Worm (Caenorhabditis elegans) whole organism, late embryonic: Measurements from ENCODE around the gene act-5.

Experiments
- F13H6.1 ChIP-seq: sonication (generic microtip); optimal IDR thresholded peaks from 2 replicates; lab custom pipeline; 2016; ENCODE audit warnings: missing genetic modification characterization, missing compliant biosample characterization
- K02D7.2 ChIP-seq: sonication (generic microtip); optimal IDR thresholded peaks from 2 replicates; lab custom pipeline; 2017; ENCODE audit warnings: mild to moderate bottlenecking, missing genetic modification characterization, missing compliant biosample characterization
- ahr-1 ChIP-seq: sonication (generic microtip); optimal IDR thresholded peaks from 2 replicates; lab custom pipeline; 2016; ENCODE audit warnings: missing genetic modification characterization, missing compliant biosample characterization
- ama-1 ChIP-seq: fragments of 150-350 bp; optimal IDR thresholded peaks from 2 replicates; lab custom pipeline; 2014
- ceh-24 ChIP-seq: sonication (generic microtip); optimal IDR thresholded peaks from 2 replicates; lab custom pipeline; 2016; ENCODE audit warnings: mild to moderate bottlenecking, missing genetic modification characterization, missing compliant biosample characterization
- ceh-30 ChIP-seq: fragments of 150-350 bp; optimal IDR thresholded peaks from 2 replicates; lab custom pipeline; 2014; ENCODE audit warnings: missing biosample characterization, missing genetic modification characterization
- ceh-34 ChIP-seq: sonication (generic microtip); optimal IDR thresholded peaks from 2 replicates; lab custom pipeline; 2016; ENCODE audit warnings: mild to moderate bottlenecking, missing genetic modification characterization, missing compliant biosample characterization
- ceh-48 ChIP-seq: sonication (generic microtip); optimal IDR thresholded peaks from 2 replicates; lab custom pipeline; 2016; ENCODE audit warnings: missing genetic modification characterization, inconsistent platforms, missing compliant biosample characterization
- ceh-6 ChIP-seq: fragments of 200-800 bp; sonication (Bioruptor generic); optimal IDR thresholded peaks from 2 replicates; lab custom pipeline; 2018; ENCODE audit warnings: mild to moderate bottlenecking, missing genetic modification characterization, missing compliant biosample characterization
- dmd-4 ChIP-seq: sonication (generic microtip); optimal IDR thresholded peaks from 2 replicates; lab custom pipeline; 2016; ENCODE audit warnings: borderline replicate concordance, missing genetic modification characterization, missing compliant biosample characterization
- dve-1 ChIP-seq: sonication (generic microtip); optimal IDR thresholded peaks from 2 replicates; lab custom pipeline; 2017; ENCODE audit warnings: antibody characterized with exemption, mild to moderate bottlenecking, missing genetic modification characterization, missing compliant biosample characterization
- elt-2 ChIP-seq: sonication (generic microtip); optimal IDR thresholded peaks from 2 replicates; lab custom pipeline; 2016; ENCODE audit warnings: missing genetic modification reagents, missing genetic modification characterization, missing compliant biosample characterization
- elt-4 ChIP-seq: sonication (generic microtip); optimal IDR thresholded peaks from 2 replicates; lab custom pipeline; 2016; ENCODE audit warnings: missing genetic modification characterization, missing compliant biosample characterization
- ets-4 ChIP-seq: sonication (generic microtip); optimal IDR thresholded peaks from 2 replicates; lab custom pipeline; 2016; ENCODE audit warnings: missing genetic modification characterization, missing compliant biosample characterization
- eyg-1 ChIP-seq: sonication (generic microtip); optimal IDR thresholded peaks from 2 replicates; lab custom pipeline; 2016; ENCODE audit warnings: missing genotype, missing genetic modification characterization, missing compliant biosample characterization
- fax-1 ChIP-seq: sonication (generic microtip); optimal IDR thresholded peaks from 2 replicates; lab custom pipeline; 2016; ENCODE audit warnings: missing genotype, missing genetic modification characterization, missing compliant biosample characterization
- fkh-10 ChIP-seq: fragments of 150-350 bp; optimal IDR thresholded peaks from 2 replicates; lab custom pipeline; 2014; ENCODE audit warnings: missing biosample characterization, missing genetic modification reagents, missing genetic modification characterization
- gmeb-2 ChIP-seq: sonication (generic microtip); optimal IDR thresholded peaks from 2 replicates; lab custom pipeline; 2016; ENCODE audit warnings: missing genetic modification characterization, inconsistent platforms, missing compliant biosample characterization
- hlh-13 ChIP-seq: fragments of 200-800 bp; sonication (Bioruptor generic); optimal IDR thresholded peaks from 2 replicates; lab custom pipeline; 2018; ENCODE audit warnings: mild to moderate bottlenecking, missing genetic modification characterization, missing compliant biosample characterization
- lin-11 ChIP-seq: fragments of 200-800 bp; sonication (Bioruptor generic); optimal IDR thresholded peaks from 2 replicates; lab custom pipeline; 2018; ENCODE audit warnings: mild to moderate bottlenecking, missing genetic modification characterization, missing compliant biosample characterization
- madf-2 ChIP-seq: sonication (generic microtip); optimal IDR thresholded peaks from 2 replicates; lab custom pipeline; 2017; ENCODE audit warnings: missing genetic modification characterization, missing compliant biosample characterization
- nhr-11 ChIP-seq: fragments of 150-350 bp; optimal IDR thresholded peaks from 2 replicates; lab custom pipeline; 2014; ENCODE audit warnings: missing biosample characterization, missing genetic modification characterization
- nhr-232 ChIP-seq: sonication (generic microtip); optimal IDR thresholded peaks from 2 replicates; lab custom pipeline; 2016; ENCODE audit warnings: missing genetic modification characterization, missing compliant biosample characterization
- pat-9 ChIP-seq: fragments of 200-800 bp; sonication (Bioruptor generic); optimal IDR thresholded peaks from 2 replicates; lab custom pipeline; 2018; ENCODE audit warnings: mild to moderate bottlenecking, missing genetic modification characterization, moderate library complexity, missing compliant biosample characterization
- pax-1 ChIP-seq: fragments of 150-350 bp; optimal IDR thresholded peaks from 2 replicates; lab custom pipeline; 2014; ENCODE audit warnings: missing biosample characterization, missing genetic modification characterization
- pha-2 ChIP-seq: sonication (generic microtip); optimal IDR thresholded peaks from 2 replicates; lab custom pipeline; 2017; ENCODE audit warnings: mild to moderate bottlenecking, missing genetic modification characterization, missing compliant biosample characterization
- pros-1 ChIP-seq: fragments of 150-350 bp; optimal IDR thresholded peaks from 2 replicates; lab custom pipeline; 2014; ENCODE audit warnings: missing biosample characterization, missing genetic modification reagents, missing genetic modification characterization
- rnt-1 ChIP-seq: sonication (generic microtip); optimal IDR thresholded peaks from 2 replicates; lab custom pipeline; 2016; ENCODE audit warnings: missing genetic modification characterization, missing compliant biosample characterization
- sox-2 ChIP-seq: fragments of 200-800 bp; sonication (Bioruptor generic); IDR thresholded peaks from 2 replicates; pipeline ENCODE4 v1.3.6; 2022; ENCODE audit warnings: missing genetic modification reagents, missing genetic modification characterization, missing compliant biosample characterization
- sox-4 ChIP-seq: sonication (generic microtip); optimal IDR thresholded peaks from 2 replicates; lab custom pipeline; 2017; ENCODE audit warnings: mild to moderate bottlenecking, missing genetic modification characterization, inconsistent platforms, missing compliant biosample characterization
- tbx-2 ChIP-seq: sonication (generic microtip); optimal IDR thresholded peaks from 2 replicates; lab custom pipeline; 2016; ENCODE audit warnings: missing genetic modification characterization, missing compliant biosample characterization
- unc-55 ChIP-seq: sonication (generic microtip); optimal IDR thresholded peaks from 2 replicates; lab custom pipeline; 2017; ENCODE audit warnings: missing biosample characterization, missing genetic modification reagents, missing genetic modification characterization
- unc-86 ChIP-seq: sonication (generic microtip); optimal IDR thresholded peaks from 2 replicates; lab custom pipeline; 2016; ENCODE audit warnings: missing genetic modification characterization, missing compliant biosample characterization
- zip-5 ChIP-seq: sonication (generic microtip); optimal IDR thresholded peaks from 2 replicates; lab custom pipeline; 2016; ENCODE audit warnings: missing genetic modification characterization, missing compliant biosample characterization

The act-5 gene

DNA sequence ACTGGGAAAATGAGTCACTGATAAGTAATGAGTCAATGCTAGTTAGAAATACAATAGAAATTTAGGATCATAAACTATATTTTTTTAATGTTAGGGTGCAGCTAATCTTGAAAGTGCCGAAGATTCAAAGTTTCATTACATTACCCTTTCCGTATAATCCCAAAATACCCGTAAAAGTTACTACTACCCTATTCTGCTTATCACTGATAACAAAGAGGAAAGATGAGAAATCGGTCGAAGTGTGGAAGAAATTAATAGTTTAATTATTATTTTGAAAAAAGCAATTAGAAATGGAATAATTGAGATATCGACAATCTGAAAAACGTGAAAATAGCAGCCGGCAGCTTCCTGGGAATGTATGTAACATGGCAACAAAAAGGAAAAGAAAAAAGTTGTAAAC, 999 bp upstream of the act-5 start:
- TF ChIP-seq elt-4 (tag; lab: Kevin White, UChicago) (no peak), ceh-6 (GFP tag; lab: Kevin White, UChicago) (no peak), F13H6.1 (no peak), fkh-10 (GFP tag; lab: Kevin White, UChicago) (no peak), fax-1 (tag; lab: Kevin White, UChicago) (no peak), sox-2 (GFP tag; lab: Robert Waterston, UW) (no peak), dmd-4 (tag; lab: Kevin White, UChicago) (no peak), tbx-2 (no peak), ceh-34 (tag; lab: Kevin White, UChicago) (no peak), sox-4 (tag; lab: Kevin White, UChicago) (no peak), elt-2 (tag; lab: Kevin White, UChicago) (no peak), madf-2 (no peak), nhr-232 (no peak), pat-9 (tag; lab: Kevin White, UChicago) (no peak)

- TF ChIP-seq elt-4 (tag; lab: Kevin White, UChicago): peak; percentile 48
- TF ChIP-seq unc-55 (GFP tag; lab: Kevin White, UChicago): no peak
- TF ChIP-seq hlh-13: no peak
These were observed 1.0 kb downstream of the act-5 start for ce11 chrIII:13604834-13605233.

DNA sequence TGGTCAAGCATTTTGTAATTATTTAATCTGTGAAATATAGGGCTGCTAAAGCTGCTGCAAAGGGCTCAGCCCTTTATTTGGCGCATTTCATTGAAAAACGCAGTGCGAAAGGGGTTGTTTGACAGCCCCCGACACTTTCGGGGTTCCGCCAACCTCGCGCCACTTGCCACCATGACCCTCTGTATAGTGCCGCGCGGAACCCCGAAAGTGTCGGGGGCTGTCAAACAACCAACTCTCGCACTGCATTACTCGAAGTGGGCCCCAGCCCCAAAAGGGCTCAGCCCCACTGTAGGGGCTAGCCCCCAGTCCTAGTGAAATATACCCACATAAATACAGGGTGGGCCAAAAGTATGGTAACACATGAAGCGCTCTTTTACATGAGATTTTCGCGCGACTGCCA, 5.6 kb downstream of the act-5 start:
- TF ChIP-seq pax-1 (tag; lab: Kevin White, UChicago) (no peak), K02D7.2 (tag; lab: Kevin White, UChicago) (no peak), ahr-1 (tag; lab: Kevin White, UChicago) (no peak)
- TF ChIP-seq, all 69 proteins: peak for 0

- TF ChIP-seq ceh-48 (tag; lab: Kevin White, UChicago) (no peak), K02D7.2 (tag; lab: Kevin White, UChicago) (no peak), unc-55 (GFP tag; lab: Kevin White, UChicago) (no peak), dve-1 (tag; lab: Kevin White, UChicago) (no peak), pha-2 (tag; lab: Kevin White, UChicago) (no peak), nhr-11 (no peak), eyg-1 (tag; lab: Kevin White, UChicago) (no peak), F13H6.1 (no peak), pros-1 (no peak)
- TF ChIP-seq, all 69 proteins: peak for 0
These were observed 24.1 kb downstream of the act-5 start for ce11 chrIII:13581727-13582126.

DNA sequence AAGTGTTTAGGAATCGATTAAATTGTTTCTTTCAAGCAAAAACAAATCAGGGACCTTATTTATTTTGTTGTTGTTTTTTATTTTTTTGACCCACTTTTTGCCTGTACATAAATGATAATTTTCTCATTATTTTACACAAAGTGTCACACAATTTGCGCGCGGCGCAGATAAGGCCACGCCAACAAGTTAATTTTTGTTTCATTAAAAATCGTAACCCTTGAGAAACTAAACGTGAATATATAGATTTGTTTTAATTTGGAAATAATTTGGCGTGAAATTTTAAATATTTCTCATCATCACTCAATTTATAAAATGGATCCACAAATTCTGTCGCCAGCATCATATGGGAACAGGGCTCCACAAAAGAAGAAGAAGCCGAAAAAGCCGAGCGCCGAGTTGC, 25.3 kb downstream of the act-5 start, which contains the start of gene T05D4.5:
Gene T05D4.5, plus strand, starts transcription at position 301 of the 400 bp plus-strand sequence.
- TF ChIP-seq zip-5 (tag; lab: Kevin White, UChicago) (no peak), fax-1 (tag; lab: Kevin White, UChicago) (no peak), lin-11 (tag; lab: Kevin White, UChicago) (no peak), ama-1 (lab: Kevin White, UChicago) (no peak), rnt-1 (tag; lab: Kevin White, UChicago) (no peak), ceh-30 (tag; lab: Kevin White, UChicago) (no peak), fkh-10 (GFP tag; lab: Kevin White, UChicago) (no peak), hlh-13 (no peak), unc-55 (GFP tag; lab: Kevin White, UChicago) (no peak), ceh-24 (tag; lab: Kevin White, UChicago) (no peak), gmeb-2 (tag; lab: Kevin White, UChicago) (no peak), unc-86 (tag; lab: Kevin White, UChicago) (no peak), sox-4 (tag; lab: Kevin White, UChicago) (no peak), ceh-48 (tag; lab: Kevin White, UChicago) (no peak), F13H6.1 (no peak), ets-4 (no peak), sox-2 (GFP tag; lab: Robert Waterston, UW) (no peak)
- TF ChIP-seq, all 69 proteins: peak for 0
